Worm (Caenorhabditis elegans) whole organism, young adult: ENCODE measurements around the gene clec-78.

Experiments
- C06A6.2 ChIP-seq: fragments of 200-800 bp; sonication (Bioruptor generic); conservative IDR thresholded peaks from 2 replicates; pipeline ENCODE4 v1.3.6; 2022; ENCODE audit warnings: missing genetic modification characterization, missing compliant biosample characterization
- D2030.7 ChIP-seq: fragments of 200-800 bp; sonication (Bioruptor generic); IDR thresholded peaks from 2 replicates; pipeline ENCODE4 v1.3.6; 2022; ENCODE audit warnings: missing genetic modification reagents, missing genetic modification characterization, missing compliant biosample characterization
- F22D6.2 ChIP-seq: sonication (generic microtip); optimal IDR thresholded peaks from 2 replicates; lab custom pipeline; 2016; ENCODE audit warnings: mild to moderate bottlenecking, missing genetic modification characterization, missing compliant biosample characterization
- F55B11.4 ChIP-seq: sonication (generic microtip); optimal IDR thresholded peaks from 2 replicates; lab custom pipeline; 2016; ENCODE audit warnings: missing compliant biosample characterization, missing genetic modification characterization, borderline replicate concordance; ENCODE audit not compliant: insufficient read depth
- T07F8.4 ChIP-seq: sonication (generic microtip); optimal IDR thresholded peaks from 2 replicates; lab custom pipeline; 2016; ENCODE audit warnings: mild to moderate bottlenecking, missing genetic modification characterization, moderate library complexity, missing compliant biosample characterization
- Y53F4B.3 ChIP-seq: fragments of 200-800 bp; sonication (Bioruptor generic); IDR thresholded peaks from 2 replicates; pipeline ENCODE4 v1.3.6; 2022; ENCODE audit warnings: missing genetic modification reagents, missing genetic modification characterization, missing compliant biosample characterization
- ZK185.1 ChIP-seq: sonication (generic microtip); optimal IDR thresholded peaks from 2 replicates; lab custom pipeline; 2016; ENCODE audit warnings: mild to moderate bottlenecking, missing genetic modification characterization, missing compliant biosample characterization; ENCODE audit not compliant: poor library complexity, severe bottlenecking
- ccch-3 ChIP-seq: fragments of 200-800 bp; sonication (Bioruptor generic); optimal IDR thresholded peaks from 2 replicates; lab custom pipeline; 2018; ENCODE audit warnings: mild to moderate bottlenecking, missing genetic modification characterization, missing compliant biosample characterization
- cebp-1 ChIP-seq, 2 experiments: fragments of 200-800 bp in 1 of 2; sonication (Bioruptor generic) in 1 of 2; sonication (generic microtip) in 1 of 2; IDR thresholded peaks in 1 of 2; optimal IDR thresholded peaks in 1 of 2; 2 replicates each; pipeline versions ENCODE4 v1.3.6 to Lab custom; 2017 to 2022; ENCODE audit warnings: missing compliant biosample characterization in 2 of 2, missing genetic modification characterization in 2 of 2, mild to moderate bottlenecking in 1 of 2, missing genetic modification reagents in 1 of 2, moderate library complexity in 1 of 2
- cebp-2 ChIP-seq: fragments of 200-800 bp; sonication (Bioruptor generic); IDR thresholded peaks from 2 replicates; pipeline ENCODE4 v1.3.6; 2022; ENCODE audit warnings: missing genetic modification characterization, missing compliant biosample characterization
- ceh-100 ChIP-seq: fragments of 200-800 bp; sonication (Bioruptor generic); IDR thresholded peaks from 2 replicates; pipeline ENCODE4 v1.3.6; 2022; ENCODE audit warnings: missing genetic modification reagents, missing genetic modification characterization, missing compliant biosample characterization
- ceh-91 ChIP-seq: fragments of 200-800 bp; sonication (Bioruptor generic); IDR thresholded peaks from 2 replicates; pipeline ENCODE4 v1.3.6; 2022; ENCODE audit warnings: missing genetic modification reagents, missing genetic modification characterization, missing compliant biosample characterization
- egl-18 ChIP-seq: fragments of 200-800 bp; sonication (Bioruptor generic); IDR thresholded peaks from 2 replicates; pipeline ENCODE4 v1.3.6; 2022; ENCODE audit warnings: missing genetic modification reagents, missing genetic modification characterization, missing compliant biosample characterization
- ets-4 ChIP-seq: fragments of 200-800 bp; sonication (Bioruptor generic); optimal IDR thresholded peaks from 2 replicates; lab custom pipeline; 2018; ENCODE audit warnings: mild to moderate bottlenecking, missing genetic modification characterization, missing compliant biosample characterization
- fkh-3 ChIP-seq: sonication (generic microtip); optimal IDR thresholded peaks from 2 replicates; lab custom pipeline; 2016; ENCODE audit warnings: mild to moderate bottlenecking, missing genetic modification characterization, missing compliant biosample characterization
- gei-17 ChIP-seq: fragments of 200-800 bp; sonication (Bioruptor generic); optimal IDR thresholded peaks from 2 replicates; lab custom pipeline; 2018; ENCODE audit warnings: mild to moderate bottlenecking, missing genetic modification characterization, missing compliant biosample characterization
- hmg-1.2 ChIP-seq: fragments of 200-800 bp; sonication (Bioruptor generic); IDR thresholded peaks from 2 replicates; pipeline ENCODE4 v1.3.6; 2022; ENCODE audit warnings: missing genetic modification reagents, missing genetic modification characterization, missing compliant biosample characterization
- hmg-20 ChIP-seq: fragments of 200-800 bp; sonication (Bioruptor generic); IDR thresholded peaks from 2 replicates; pipeline ENCODE4 v1.3.6; 2022; ENCODE audit warnings: missing genetic modification reagents, missing genetic modification characterization, missing compliant biosample characterization
- hsf-1 ChIP-seq: fragments of 200-800 bp; sonication (Bioruptor generic); IDR thresholded peaks from 2 replicates; pipeline ENCODE4 v1.3.6; 2022; ENCODE audit warnings: missing genetic modification reagents, missing genetic modification characterization, missing compliant biosample characterization
- lag-1 ChIP-seq: fragments of 200-800 bp; sonication (Bioruptor generic); IDR thresholded peaks from 2 replicates; pipeline ENCODE4 v1.3.6; 2022; ENCODE audit warnings: missing genetic modification reagents, missing genetic modification characterization, missing compliant biosample characterization
- let-607 ChIP-seq, 2 experiments: fragments of 200-800 bp in 1 of 2; sonication (Bioruptor generic) in 1 of 2; sonication (generic microtip) in 1 of 2; optimal IDR thresholded peaks; 2 replicates each; lab custom pipeline; 2016 to 2018; ENCODE audit warnings: mild to moderate bottlenecking in 2 of 2, missing compliant biosample characterization in 2 of 2, missing genetic modification characterization in 2 of 2, moderate library complexity in 2 of 2, missing genotype in 1 of 2
- lin-35 ChIP-seq, 3 experiments: fragments of 150-350 bp in 2 of 3; sonication (generic microtip) in 1 of 3; optimal IDR thresholded peaks; 2 replicates each; lab custom pipeline; 2014 to 2018; ENCODE audit warnings: missing biosample characterization in 3 of 3, missing genetic modification characterization in 3 of 3, missing genetic modification reagents in 3 of 3
- lsy-27 ChIP-seq: sonication (generic microtip); optimal IDR thresholded peaks from 2 replicates; lab custom pipeline; 2017; ENCODE audit warnings: missing genetic modification characterization, mild to moderate bottlenecking, missing compliant biosample characterization, antibody characterized with exemption, missing genotype, borderline replicate concordance; ENCODE audit not compliant: insufficient read depth
- madf-10 ChIP-seq: sonication (generic microtip); optimal IDR thresholded peaks from 2 replicates; lab custom pipeline; 2016; ENCODE audit warnings: mild to moderate bottlenecking, missing genetic modification characterization, missing compliant biosample characterization
- madf-8 ChIP-seq: fragments of 200-800 bp; sonication (Bioruptor generic); conservative IDR thresholded peaks from 2 replicates; pipeline ENCODE4 v1.3.6; 2022; ENCODE audit warnings: missing genetic modification reagents, missing genetic modification characterization, missing compliant biosample characterization
- mxl-1 ChIP-seq: sonication (generic microtip); optimal IDR thresholded peaks from 2 replicates; lab custom pipeline; 2016; ENCODE audit warnings: missing genetic modification characterization, missing compliant biosample characterization
- nfyb-1 ChIP-seq: fragments of 200-800 bp; sonication (Bioruptor generic); IDR thresholded peaks from 2 replicates; pipeline ENCODE4 v1.3.6; 2022; ENCODE audit warnings: missing genetic modification reagents, missing genetic modification characterization, missing compliant biosample characterization
- nhr-179 ChIP-seq: sonication (generic microtip); optimal IDR thresholded peaks from 2 replicates; lab custom pipeline; 2016; ENCODE audit warnings: mild to moderate bottlenecking, missing genetic modification characterization, missing compliant biosample characterization
- nhr-80 ChIP-seq: sonication (generic microtip); optimal IDR thresholded peaks from 2 replicates; lab custom pipeline; 2016; ENCODE audit warnings: missing genetic modification characterization, missing compliant biosample characterization
- rpc-1 ChIP-seq, 2 experiments: fragments of 150-350 bp in 1 of 2; sonication (generic microtip) in 1 of 2; optimal IDR thresholded peaks; 2 replicates each; lab custom pipeline; 2014 to 2018; ENCODE audit warnings: missing biosample characterization in 1 of 2, missing genetic modification characterization in 1 of 2, missing genetic modification reagents in 1 of 2, missing genotype in 1 of 2
- sdz-38 ChIP-seq: sonication (generic microtip); optimal IDR thresholded peaks from 2 replicates; lab custom pipeline; 2016; ENCODE audit warnings: missing genotype, missing genetic modification characterization, missing compliant biosample characterization
- snpc-1.1 ChIP-seq: sonication (generic microtip); optimal IDR thresholded peaks from 2 replicates; lab custom pipeline; 2017; ENCODE audit warnings: missing genetic modification characterization, mild to moderate bottlenecking, missing compliant biosample characterization, antibody characterized with exemption, moderate library complexity, missing genotype, missing genetic modification reagents; ENCODE audit not compliant: insufficient read depth
- snpc-1.3 ChIP-seq: sonication (generic microtip); optimal IDR thresholded peaks from 2 replicates; lab custom pipeline; 2017; ENCODE audit warnings: missing genetic modification characterization, mild to moderate bottlenecking, missing compliant biosample characterization, antibody characterized with exemption, moderate library complexity, missing genotype, missing genetic modification reagents; ENCODE audit not compliant: insufficient read depth
- somi-1 ChIP-seq: fragments of 200-800 bp; sonication (Bioruptor generic); optimal IDR thresholded peaks from 2 replicates; lab custom pipeline; 2018; ENCODE audit warnings: mild to moderate bottlenecking, missing genetic modification characterization, missing compliant biosample characterization
- sptf-2 ChIP-seq: fragments of 200-800 bp; sonication (Bioruptor generic); optimal IDR thresholded peaks from 2 replicates; lab custom pipeline; 2018; ENCODE audit warnings: mild to moderate bottlenecking, missing genetic modification characterization, missing compliant biosample characterization
- tbx-9 ChIP-seq: sonication (generic microtip); optimal IDR thresholded peaks from 2 replicates; lab custom pipeline; 2016; ENCODE audit warnings: borderline replicate concordance, missing genetic modification characterization, inconsistent platforms, missing compliant biosample characterization
- ztf-6 ChIP-seq: fragments of 200-800 bp; sonication (Bioruptor generic); IDR thresholded peaks from 2 replicates; pipeline ENCODE4 v1.3.6; 2022; ENCODE audit warnings: missing genetic modification reagents, missing genetic modification characterization, missing compliant biosample characterization

The clec-78 gene

ce11 chrIV:4053405-4053804, 64.5 kb downstream of the clec-78 start:
- TF ChIP-seq nhr-80 (peak; percentile 11), F22D6.2 (tag; lab: Kevin White, UChicago) (no peak)

ce11 chrIV:4055297-4055696, 66.4 kb downstream of the clec-78 start:
- TF ChIP-seq D2030.7 (GFP tag; lab: Robert Waterston, UW) (no peak), tbx-9 (tag; lab: Kevin White, UChicago) (no peak), ztf-6 (GFP tag; lab: Robert Waterston, UW) (no peak), hmg-20 (GFP tag; lab: Robert Waterston, UW) (no peak), snpc-1.1 (no peak), sptf-2 (no peak), T07F8.4 (no peak), lin-35 (GFP tag; optimal IDR thresholded peaks at IDR 0.05; lab: Kevin White, UChicago) (no peak), madf-10 (no peak), cebp-1 (GFP tag; IDR thresholded peaks at IDR 0.05; lab: Robert Waterston, UW) (no peak), cebp-1 (tag; optimal IDR thresholded peaks at IDR 0.05; lab: Kevin White, UChicago) (no peak), cebp-2 (GFP tag; lab: Robert Waterston, UW) (no peak), F55B11.4 (tag; lab: Kevin White, UChicago) (no peak), C06A6.2 (GFP tag; lab: Robert Waterston, UW) (no peak), mxl-1 (tag; lab: Kevin White, UChicago) (no peak), hmg-1.2 (GFP tag; lab: Robert Waterston, UW) (no peak), gei-17 (GFP tag; lab: Kevin White, UChicago) (no peak), ccch-3 (GFP tag; lab: Kevin White, UChicago) (no peak), egl-18 (GFP tag; lab: Robert Waterston, UW) (no peak), nfyb-1 (GFP tag; lab: Robert Waterston, UW) (no peak)

- no peak for TF ChIP-seq nhr-80
- no peak for TF ChIP-seq hsf-1 (GFP tag; lab: Robert Waterston, UW)
- TF ChIP-seq let-607 (tag; optimal IDR thresholded peaks at IDR 0.05; lab: Kevin White, UChicago), result no peak
- TF ChIP-seq ets-4 (GFP tag; lab: Kevin White, UChicago), result no peak
- TF ChIP-seq ceh-91, result no peak
- TF ChIP-seq Y53F4B.3 (GFP tag; lab: Robert Waterston, UW), result no peak
- no peak for TF ChIP-seq madf-8 (GFP tag; lab: Robert Waterston, UW)
- no peak for TF ChIP-seq sdz-38
- TF ChIP-seq lag-1 (GFP tag; lab: Robert Waterston, UW), result no peak
- no peak for TF ChIP-seq rpc-1 (optimal IDR thresholded peaks at IDR 0.05; lab: Kevin White, UChicago)
- no peak for TF ChIP-seq rpc-1 (tag; optimal IDR thresholded peaks at IDR 0.05; lab: Kevin White, UChicago)
- TF ChIP-seq somi-1 (GFP tag; lab: Kevin White, UChicago), result no peak
- no peak for TF ChIP-seq ZK185.1 (tag; lab: Kevin White, UChicago)
- no peak for TF ChIP-seq nfyb-1 (GFP tag; lab: Robert Waterston, UW)
- no peak for TF ChIP-seq snpc-1.3 (tag; lab: Kevin White, UChicago)
- no peak for TF ChIP-seq nhr-179 (tag; lab: Kevin White, UChicago)
- TF ChIP-seq lsy-27 (tag; lab: Kevin White, UChicago), result no peak
- no peak for TF ChIP-seq fkh-3 (tag; lab: Kevin White, UChicago)
- TF ChIP-seq ceh-100, result no peak
Measured at ce11 chrIV:4063573-4063972, 74.7 kb downstream of the clec-78 start, which contains the start of gene ilys-6. TSS of gene ilys-6 (minus strand) at chrIV:4063673.
